Worm (Caenorhabditis elegans) whole organism, late embryonic: ENCODE measurements around the gene pcyt-1.

Experiments
- K09A11.1 ChIP-seq: sonication (generic microtip); optimal IDR thresholded peaks from 2 replicates; lab custom pipeline; 2017; ENCODE audit warnings: antibody characterized with exemption, mild to moderate bottlenecking, missing genetic modification characterization, missing compliant biosample characterization; ENCODE audit not compliant: insufficient read depth
- Y22D7AL.16 ChIP-seq: sonication (generic microtip); optimal IDR thresholded peaks from 2 replicates; lab custom pipeline; 2016; ENCODE audit warnings: missing genetic modification characterization, missing compliant biosample characterization
- ceh-18 ChIP-seq: sonication (generic microtip); optimal IDR thresholded peaks from 2 replicates; lab custom pipeline; 2016; ENCODE audit warnings: missing genetic modification characterization, missing compliant biosample characterization
- ceh-22 ChIP-seq: sonication (generic microtip); optimal IDR thresholded peaks from 2 replicates; lab custom pipeline; 2017; ENCODE audit warnings: missing biosample characterization, missing genetic modification characterization
- ceh-30 ChIP-seq: fragments of 150-350 bp; optimal IDR thresholded peaks from 2 replicates; lab custom pipeline; 2014; ENCODE audit warnings: missing biosample characterization, missing genetic modification characterization
- che-1 ChIP-seq: sonication (generic microtip); optimal IDR thresholded peaks from 2 replicates; lab custom pipeline; 2016; ENCODE audit warnings: mild to moderate bottlenecking, missing genetic modification characterization, missing compliant biosample characterization
- elt-2 ChIP-seq: sonication (generic microtip); optimal IDR thresholded peaks from 2 replicates; lab custom pipeline; 2016; ENCODE audit warnings: missing genetic modification reagents, missing genetic modification characterization, missing compliant biosample characterization
- eyg-1 ChIP-seq: sonication (generic microtip); optimal IDR thresholded peaks from 2 replicates; lab custom pipeline; 2016; ENCODE audit warnings: missing genotype, missing genetic modification characterization, missing compliant biosample characterization
- fkh-10 ChIP-seq: fragments of 150-350 bp; optimal IDR thresholded peaks from 2 replicates; lab custom pipeline; 2014; ENCODE audit warnings: missing biosample characterization, missing genetic modification reagents, missing genetic modification characterization
- hlh-15 ChIP-seq: sonication (generic microtip); optimal IDR thresholded peaks from 2 replicates; lab custom pipeline; 2016; ENCODE audit warnings: missing genetic modification characterization, missing compliant biosample characterization
- hlh-6 ChIP-seq: sonication (generic microtip); optimal IDR thresholded peaks from 2 replicates; lab custom pipeline; 2016; ENCODE audit warnings: missing genotype, missing genetic modification characterization, missing compliant biosample characterization
- nhr-11 ChIP-seq: fragments of 150-350 bp; optimal IDR thresholded peaks from 2 replicates; lab custom pipeline; 2014; ENCODE audit warnings: missing biosample characterization, missing genetic modification characterization
- nhr-232 ChIP-seq: sonication (generic microtip); optimal IDR thresholded peaks from 2 replicates; lab custom pipeline; 2016; ENCODE audit warnings: missing genetic modification characterization, missing compliant biosample characterization
- pat-9 ChIP-seq: fragments of 200-800 bp; sonication (Bioruptor generic); optimal IDR thresholded peaks from 2 replicates; lab custom pipeline; 2018; ENCODE audit warnings: mild to moderate bottlenecking, missing genetic modification characterization, moderate library complexity, missing compliant biosample characterization
- pros-1 ChIP-seq: fragments of 150-350 bp; optimal IDR thresholded peaks from 2 replicates; lab custom pipeline; 2014; ENCODE audit warnings: missing biosample characterization, missing genetic modification reagents, missing genetic modification characterization
- sox-2 ChIP-seq: fragments of 200-800 bp; sonication (Bioruptor generic); IDR thresholded peaks from 2 replicates; pipeline ENCODE4 v1.3.6; 2022; ENCODE audit warnings: missing genetic modification reagents, missing genetic modification characterization, missing compliant biosample characterization
- tbx-7 ChIP-seq: sonication (generic microtip); optimal IDR thresholded peaks from 2 replicates; lab custom pipeline; 2016; ENCODE audit warnings: missing genotype, missing genetic modification characterization, missing compliant biosample characterization
- zip-5 ChIP-seq: sonication (generic microtip); optimal IDR thresholded peaks from 2 replicates; lab custom pipeline; 2016; ENCODE audit warnings: missing genetic modification characterization, missing compliant biosample characterization

The pcyt-1 gene

DNA sequence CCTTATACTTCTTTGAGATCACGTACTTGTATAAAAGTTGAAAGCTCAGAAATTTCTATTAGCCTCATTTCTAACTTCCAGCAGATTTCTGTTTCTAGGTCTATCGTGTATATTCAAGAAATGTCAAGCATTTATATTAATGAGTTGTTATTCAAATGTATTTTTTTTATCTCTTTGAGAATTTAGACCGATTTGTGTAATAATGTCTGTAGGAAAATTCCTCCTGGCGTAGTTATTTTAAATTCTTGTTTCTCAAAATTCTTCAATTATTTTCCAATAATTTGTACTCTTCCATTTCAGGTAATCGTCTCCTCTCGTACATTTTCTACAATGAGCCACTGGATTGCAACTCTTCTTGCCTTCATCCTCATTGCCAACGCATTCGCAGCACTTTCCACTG is 55.2 kb downstream of the pcyt-1 start, which contains the start of gene nlp-61:
Gene nlp-61 (plus strand): TSS at position 301 of the 400 bp plus-strand sequence.
- TF ChIP-seq ceh-22 (tag; lab: Kevin White, UChicago) (no peak), hlh-15 (no peak), che-1 (no peak), elt-2 (no peak), fkh-10 (GFP tag; lab: Kevin White, UChicago) (no peak), Y22D7AL.16 (tag; lab: Kevin White, UChicago) (no peak), pros-1 (tag; lab: Kevin White, UChicago) (no peak), tbx-7 (no peak), sox-2 (GFP tag; lab: Robert Waterston, UW) (no peak), hlh-6 (tag; lab: Kevin White, UChicago) (no peak), nhr-232 (tag; lab: Kevin White, UChicago) (no peak), K09A11.1 (no peak), pat-9 (tag; lab: Kevin White, UChicago) (no peak), zip-5 (tag; lab: Kevin White, UChicago) (no peak), ceh-30 (tag; lab: Kevin White, UChicago) (no peak), nhr-11 (no peak), ceh-18 (tag; lab: Kevin White, UChicago) (no peak), eyg-1 (tag; lab: Kevin White, UChicago) (no peak)
